Worm (Caenorhabditis elegans) whole organism, L2 larva: ENCODE data around the gene R10E11.9.
A peak's percentile ranks its signal among the peaks of the same experiment; 100 is the strongest.

Experiments used
- C34F6.9 ChIP-seq: fragments of 150-350 bp; optimal IDR thresholded peaks from 2 replicates; lab custom pipeline; 2014; ENCODE audit warnings: missing biosample characterization, missing genetic modification characterization
- F13H6.1 ChIP-seq: sonication (generic microtip); optimal IDR thresholded peaks from 2 replicates; lab custom pipeline; 2016; ENCODE audit warnings: missing genetic modification characterization, missing compliant biosample characterization
- R02D3.7 ChIP-seq: fragments of 150-350 bp; optimal IDR thresholded peaks from 2 replicates; lab custom pipeline; 2014; ENCODE audit warnings: missing biosample characterization, missing genetic modification characterization
- Y55F3AM.14 ChIP-seq: fragments of 200-800 bp; sonication (Bioruptor generic); optimal IDR thresholded peaks from 2 replicates; lab custom pipeline; 2018; ENCODE audit warnings: mild to moderate bottlenecking, missing genetic modification characterization, missing compliant biosample characterization
- ZK546.5 ChIP-seq: sonication (generic microtip); optimal IDR thresholded peaks from 2 replicates; lab custom pipeline; 2017; ENCODE audit warnings: missing biosample characterization, missing genetic modification characterization
- alr-1 ChIP-seq: fragments of 150-350 bp; optimal IDR thresholded peaks from 2 replicates; lab custom pipeline; 2014; ENCODE audit warnings: missing biosample characterization, missing genetic modification characterization
- ama-1 ChIP-seq: fragments of 150-350 bp; optimal IDR thresholded peaks from 2 replicates; lab custom pipeline; 2018; ENCODE audit warnings: inconsistent platforms
- blmp-1 ChIP-seq: sonication (generic microtip); optimal IDR thresholded peaks from 2 replicates; lab custom pipeline; 2017; ENCODE audit warnings: missing genetic modification characterization, mild to moderate bottlenecking, missing compliant biosample characterization, antibody characterized with exemption, moderate library complexity; ENCODE audit not compliant: insufficient read depth
- ceh-16 ChIP-seq: fragments of 150-350 bp; optimal IDR thresholded peaks from 2 replicates; lab custom pipeline; 2014; ENCODE audit warnings: missing biosample characterization, missing genetic modification characterization
- ceh-82 ChIP-seq: fragments of 150-350 bp; optimal IDR thresholded peaks from 2 replicates; lab custom pipeline; 2014; ENCODE audit warnings: missing biosample characterization, missing genetic modification characterization
- crh-2 ChIP-seq: sonication (generic microtip); optimal IDR thresholded peaks from 2 replicates; lab custom pipeline; 2017; ENCODE audit warnings: missing biosample characterization, missing genetic modification characterization
- dmd-4 ChIP-seq: sonication (generic microtip); optimal IDR thresholded peaks from 2 replicates; lab custom pipeline; 2017; ENCODE audit warnings: missing biosample characterization, missing genetic modification characterization
- egl-27 ChIP-seq: sonication (generic microtip); optimal IDR thresholded peaks from 3 replicates; lab custom pipeline; 2017; ENCODE audit warnings: missing biosample characterization, missing genetic modification reagents, missing genetic modification characterization
- elt-1 ChIP-seq: fragments of 150-350 bp; optimal IDR thresholded peaks from 2 replicates; lab custom pipeline; 2014; ENCODE audit warnings: missing biosample characterization, missing genetic modification characterization
- elt-3 ChIP-seq: sonication (generic microtip); optimal IDR thresholded peaks from 2 replicates; lab custom pipeline; 2017; ENCODE audit warnings: missing biosample characterization, missing genetic modification characterization
- fos-1 ChIP-seq: fragments of 150-350 bp; optimal IDR thresholded peaks from 2 replicates; lab custom pipeline; 2014; ENCODE audit warnings: missing biosample characterization, missing genetic modification characterization
- gmeb-1 ChIP-seq: fragments of 150-350 bp; optimal IDR thresholded peaks from 2 replicates; lab custom pipeline; 2014; ENCODE audit warnings: missing biosample characterization, missing genetic modification characterization
- lin-11 ChIP-seq: fragments of 150-350 bp; sonication (generic microtip); optimal IDR thresholded peaks from 2 replicates; lab custom pipeline; 2014; ENCODE audit warnings: missing biosample characterization, missing genetic modification characterization, inconsistent platforms, mixed read lengths
- lin-13 ChIP-seq: fragments of 150-350 bp; optimal IDR thresholded peaks from 2 replicates; lab custom pipeline; 2014; ENCODE audit warnings: missing biosample characterization, missing genetic modification reagents, missing genetic modification characterization
- lin-39 ChIP-seq: fragments of 150-350 bp; optimal IDR thresholded peaks from 2 replicates; lab custom pipeline; 2014; ENCODE audit warnings: missing biosample characterization, missing genetic modification reagents, missing genetic modification characterization
- lsy-2 ChIP-seq, 2 experiments: fragments of 150-350 bp in 1 of 2; sonication (generic microtip) in 1 of 2; optimal IDR thresholded peaks; 2 replicates each; lab custom pipeline; 2014 to 2017; ENCODE audit warnings: missing biosample characterization in 2 of 2, missing genetic modification characterization in 2 of 2
- mab-5 ChIP-seq: fragments of 150-350 bp; optimal IDR thresholded peaks from 2 replicates; lab custom pipeline; 2014; ENCODE audit warnings: missing biosample characterization, missing genetic modification characterization
- mbf-1 ChIP-seq: sonication (generic microtip); optimal IDR thresholded peaks from 2 replicates; lab custom pipeline; 2017; ENCODE audit warnings: missing biosample characterization, missing genetic modification characterization
- mdl-1 ChIP-seq, 2 experiments: fragments of 150-350 bp in 1 of 2; sonication (generic microtip) in 1 of 2; optimal IDR thresholded peaks; 2 replicates each; lab custom pipeline; 2017; ENCODE audit warnings: missing biosample characterization in 2 of 2, missing genetic modification characterization in 2 of 2
- nhr-10 ChIP-seq: sonication (generic microtip); optimal IDR thresholded peaks from 2 replicates; lab custom pipeline; 2017; ENCODE audit warnings: missing biosample characterization, missing genetic modification characterization
- nhr-11 ChIP-seq: fragments of 150-350 bp; optimal IDR thresholded peaks from 2 replicates; lab custom pipeline; 2014; ENCODE audit warnings: missing biosample characterization, missing genetic modification characterization
- nhr-12 ChIP-seq: fragments of 150-350 bp; optimal IDR thresholded peaks from 2 replicates; lab custom pipeline; 2014; ENCODE audit warnings: missing biosample characterization, missing genetic modification characterization
- nhr-129 ChIP-seq: fragments of 150-350 bp; optimal IDR thresholded peaks from 2 replicates; lab custom pipeline; 2014; ENCODE audit warnings: missing biosample characterization, missing genetic modification characterization
- nhr-21 ChIP-seq: fragments of 150-350 bp; optimal IDR thresholded peaks from 2 replicates; lab custom pipeline; 2014; ENCODE audit warnings: missing biosample characterization, missing genetic modification characterization
- nhr-23 ChIP-seq: fragments of 150-350 bp; optimal IDR thresholded peaks from 2 replicates; lab custom pipeline; 2014; ENCODE audit warnings: missing biosample characterization, missing genetic modification reagents, missing genetic modification characterization
- nhr-237 ChIP-seq: fragments of 150-350 bp; optimal IDR thresholded peaks from 2 replicates; lab custom pipeline; 2014; ENCODE audit warnings: missing biosample characterization, missing genetic modification characterization
- nhr-25 ChIP-seq: fragments of 150-350 bp; sonication (generic microtip); optimal IDR thresholded peaks from 3 replicates; lab custom pipeline; 2014; ENCODE audit warnings: missing biosample characterization, missing genetic modification characterization
- nhr-6 ChIP-seq: fragments of 150-350 bp; optimal IDR thresholded peaks from 2 replicates; lab custom pipeline; 2014; ENCODE audit warnings: missing biosample characterization, missing genetic modification characterization
- nhr-77 ChIP-seq: fragments of 150-350 bp; optimal IDR thresholded peaks from 2 replicates; lab custom pipeline; 2014; ENCODE audit warnings: missing biosample characterization, missing genetic modification characterization
- peb-1 ChIP-seq: fragments of 150-350 bp; optimal IDR thresholded peaks from 2 replicates; lab custom pipeline; 2014; ENCODE audit warnings: missing biosample characterization, missing genetic modification characterization
- skn-1 ChIP-seq: sonication (generic microtip); optimal IDR thresholded peaks from 2 replicates; lab custom pipeline; 2017; ENCODE audit warnings: missing biosample characterization, missing genetic modification characterization
- sma-3 ChIP-seq: sonication (generic microtip); optimal IDR thresholded peaks from 2 replicates; lab custom pipeline; 2016; ENCODE audit warnings: missing genetic modification reagents, missing genetic modification characterization, missing compliant biosample characterization
- sma-9 ChIP-seq, 2 experiments: fragments of 150-350 bp in 1 of 2; sonication (generic microtip) in 1 of 2; optimal IDR thresholded peaks; 2 replicates each; lab custom pipeline; 2014 to 2016; ENCODE audit warnings: missing genetic modification characterization in 2 of 2, mild to moderate bottlenecking in 1 of 2, missing biosample characterization in 1 of 2, missing compliant biosample characterization in 1 of 2, missing genetic modification reagents in 1 of 2, moderate library complexity in 1 of 2
- snpc-4 ChIP-seq: fragments of 150-350 bp; optimal IDR thresholded peaks from 2 replicates; lab custom pipeline; 2014; ENCODE audit warnings: missing biosample characterization, missing genetic modification characterization
- unc-39 ChIP-seq: fragments of 150-350 bp; optimal IDR thresholded peaks from 2 replicates; lab custom pipeline; 2014; ENCODE audit warnings: missing biosample characterization, missing genetic modification characterization
- unc-55 ChIP-seq: fragments of 150-350 bp; sonication (generic microtip); optimal IDR thresholded peaks from 3 replicates; lab custom pipeline; 2014; ENCODE audit warnings: missing biosample characterization, missing genetic modification reagents, missing genetic modification characterization
- unc-62 ChIP-seq: fragments of 150-350 bp; optimal IDR thresholded peaks from 2 replicates; lab custom pipeline; 2014; ENCODE audit warnings: missing biosample characterization, missing genetic modification reagents, missing genetic modification characterization
- zag-1 ChIP-seq: fragments of 150-350 bp; optimal IDR thresholded peaks from 2 replicates; lab custom pipeline; 2014; ENCODE audit warnings: missing biosample characterization, missing genetic modification characterization
- ztf-1 ChIP-seq: fragments of 200-800 bp; sonication (Bioruptor generic); conservative IDR thresholded peaks from 2 replicates; pipeline ENCODE4 v1.3.6; 2022; ENCODE audit warnings: missing genetic modification characterization, missing compliant biosample characterization
- ztf-11 ChIP-seq: sonication (generic microtip); optimal IDR thresholded peaks from 2 replicates; lab custom pipeline; 2017; ENCODE audit warnings: missing biosample characterization, missing genetic modification characterization
- ztf-4 ChIP-seq: fragments of 150-350 bp; optimal IDR thresholded peaks from 2 replicates; lab custom pipeline; 2014; ENCODE audit warnings: missing biosample characterization, missing genetic modification characterization

Gene R10E11.9

DNA sequence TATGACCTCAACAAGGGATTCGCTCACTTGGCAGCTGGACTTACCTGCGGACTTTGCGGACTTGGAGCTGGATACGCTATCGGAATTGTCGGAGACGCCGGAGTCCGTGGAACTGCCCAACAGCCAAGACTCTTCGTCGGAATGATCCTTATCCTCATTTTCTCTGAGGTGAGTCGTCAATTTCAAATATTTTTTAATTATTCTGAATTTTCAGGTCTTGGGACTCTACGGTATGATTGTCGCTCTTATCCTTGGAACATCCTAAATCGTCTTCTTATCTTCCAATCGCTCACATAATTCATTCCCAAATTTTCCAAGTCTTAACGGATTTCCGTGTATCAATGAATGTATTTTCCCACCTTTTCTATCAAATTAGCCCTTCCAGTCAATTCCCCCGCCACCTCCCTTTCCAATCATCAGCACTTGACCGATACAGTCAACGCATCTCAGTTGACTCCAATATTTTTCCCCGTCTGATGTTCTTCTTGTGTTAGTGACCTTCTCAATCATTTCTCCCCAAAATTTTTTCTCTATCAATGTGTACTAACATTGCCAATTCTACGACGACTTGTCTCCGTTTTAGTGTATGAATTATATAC lies 10.9 kb downstream of the R10E11.9 start, which contains the start of gene R10E11.6:
Gene R10E11.6 (plus strand): TSS at position 524 of the 599 bp plus-strand sequence.
- no peak for TF ChIP-seq alr-1
- no peak for TF ChIP-seq ceh-82 (tag; lab: Kevin White, UChicago)
- TF ChIP-seq zag-1 (tag; lab: Kevin White, UChicago), result no peak
- TF ChIP-seq C34F6.9, result no peak
- TF ChIP-seq crh-2 (tag; lab: Kevin White, UChicago), result no peak
- no peak for TF ChIP-seq lsy-2 (tag; optimal IDR thresholded peaks at IDR 0.05; lab: Kevin White, UChicago)

DNA sequence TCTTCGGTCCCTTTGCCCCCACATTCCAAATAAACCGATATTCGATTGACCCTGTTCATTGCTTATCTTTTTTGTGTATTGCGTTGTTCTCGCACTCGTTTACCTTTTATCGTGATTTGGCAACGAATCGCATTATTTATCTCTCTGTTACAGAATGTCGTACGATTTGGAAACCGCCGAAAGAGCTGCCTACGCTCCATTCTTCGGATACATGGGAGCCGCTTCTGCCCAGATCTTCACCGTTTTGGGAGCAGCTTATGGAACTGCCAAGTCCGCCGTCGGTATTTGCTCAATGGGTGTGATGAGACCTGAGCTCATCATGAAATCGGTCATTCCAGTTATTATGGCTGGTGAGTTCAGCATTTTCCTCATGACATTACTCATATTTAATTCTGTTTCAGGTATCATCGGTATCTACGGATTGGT lies 11.4 kb downstream of the R10E11.9 start, which contains the start of gene vha-2:
Gene vha-2 (plus strand): TSS at position 154 of the 426 bp plus-strand sequence.
- peak; percentile 15 for TF ChIP-seq sma-3 (GFP tag; lab: Kevin White, UChicago)
- TF ChIP-seq unc-39, result no peak
- peak; percentile 1 for TF ChIP-seq nhr-129
- TF ChIP-seq nhr-25 (tag; lab: Kevin White, UChicago), result no peak
- no peak for TF ChIP-seq nhr-237 (tag; lab: Kevin White, UChicago)
- TF ChIP-seq lin-11 (tag; lab: Kevin White, UChicago), result peak; percentile 22
- TF ChIP-seq peb-1, result no peak
- peak; percentile 29 for TF ChIP-seq fos-1 (tag; lab: Kevin White, UChicago)
- no peak for TF ChIP-seq egl-27
- TF ChIP-seq Y55F3AM.14, result no peak
- TF ChIP-seq nhr-23 (tag; lab: Kevin White, UChicago), result no peak

DNA sequence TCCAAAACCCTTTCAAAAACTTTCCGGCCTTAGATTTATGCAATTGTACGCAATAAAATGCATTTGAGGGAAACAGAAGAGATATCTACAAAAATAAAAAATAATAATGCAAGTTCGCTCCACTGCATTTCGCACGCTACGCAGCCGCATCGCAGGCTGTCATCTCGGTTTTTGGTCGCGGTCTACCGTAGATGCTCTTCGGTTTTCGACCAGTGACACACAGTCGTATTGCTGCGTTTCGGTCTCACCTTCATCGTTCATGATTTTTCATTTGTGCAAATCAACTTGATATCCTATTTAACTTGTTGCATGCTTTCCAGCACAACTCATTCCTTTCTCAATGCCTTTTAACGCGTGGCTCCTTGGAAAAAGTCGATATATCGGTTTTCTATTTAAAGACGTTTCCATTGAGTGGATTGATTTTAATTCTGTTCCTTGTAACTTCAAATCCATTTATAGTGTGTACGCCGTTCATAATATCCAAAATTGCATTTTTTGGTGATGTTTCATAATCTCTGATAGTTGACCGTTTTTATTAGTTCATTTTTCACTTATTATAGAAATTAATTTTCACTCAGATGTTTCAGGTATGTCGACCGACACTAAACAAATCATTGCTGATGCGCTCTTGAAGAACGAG lies 12.7 kb downstream of the R10E11.9 start, which contains the start of gene vha-1:
Gene vha-1 (plus strand): TSS at position 590 of the 640 bp plus-strand sequence.
- TF ChIP-seq unc-55 (GFP tag; lab: Kevin White, UChicago), result peak; percentile 97
- peak; percentile 46 for TF ChIP-seq egl-27
- peak; percentile 53 for TF ChIP-seq snpc-4 (tag; lab: Kevin White, UChicago)
- no peak for TF ChIP-seq mbf-1 (tag; lab: Kevin White, UChicago)
- no peak for TF ChIP-seq nhr-12 (tag; lab: Kevin White, UChicago)
- TF ChIP-seq elt-1 (tag; lab: Kevin White, UChicago), result no peak
- no peak for TF ChIP-seq Y55F3AM.14
- TF ChIP-seq lin-11 (tag; lab: Kevin White, UChicago), result peak; percentile 67
- TF ChIP-seq zag-1 (tag; lab: Kevin White, UChicago), result peak; percentile 69
- TF ChIP-seq ztf-1 (GFP tag; lab: Robert Waterston, UW), result no peak
- peak; percentile 83 for TF ChIP-seq sma-3 (GFP tag; lab: Kevin White, UChicago)
- peak; percentile 40 for TF ChIP-seq sma-9 (GFP tag; optimal IDR thresholded peaks at IDR 0.05; lab: Kevin White, UChicago)
- TF ChIP-seq sma-9 (tag; optimal IDR thresholded peaks at IDR 0.05; lab: Kevin White, UChicago), result no peak
- peak; percentile 43 for TF ChIP-seq mab-5 (tag; lab: Kevin White, UChicago)
- peak; percentile 65 for TF ChIP-seq ztf-4 (tag; lab: Kevin White, UChicago)
- no peak for TF ChIP-seq unc-62 (GFP tag; lab: Kevin White, UChicago)
- TF ChIP-seq nhr-10 (tag; lab: Kevin White, UChicago), result no peak
- TF ChIP-seq lsy-2 (tag; optimal IDR thresholded peaks at IDR 0.05; lab: Kevin White, UChicago), result peak; percentile 78 to 94
- TF ChIP-seq nhr-129, result peak; percentile 88
- TF ChIP-seq nhr-77 (tag; lab: Kevin White, UChicago), result no peak
- no peak for TF ChIP-seq skn-1 (tag; lab: Kevin White, UChicago)
- TF ChIP-seq nhr-23 (tag; lab: Kevin White, UChicago), result no peak
- no peak for TF ChIP-seq peb-1
- peak; percentile 79 for TF ChIP-seq gmeb-1 (tag; lab: Kevin White, UChicago)
- peak; percentile 98 for TF ChIP-seq C34F6.9
- peak; percentile 39 for TF ChIP-seq nhr-6
- TF ChIP-seq nhr-21 (tag; lab: Kevin White, UChicago), result peak; percentile 81
- TF ChIP-seq unc-39, result no peak
- peak; percentile 55 for TF ChIP-seq ceh-82 (tag; lab: Kevin White, UChicago)
- peak; percentile 95 for TF ChIP-seq crh-2 (tag; lab: Kevin White, UChicago)
- peak in 1 of 2 experiments; percentile 41 for TF ChIP-seq mdl-1 (tag; optimal IDR thresholded peaks at IDR 0.05; lab: Kevin White, UChicago)
- TF ChIP-seq nhr-11 (tag; lab: Kevin White, UChicago), result no peak
- TF ChIP-seq lin-39 (tag; lab: Kevin White, UChicago), result no peak
- no peak for TF ChIP-seq dmd-4
- no peak for TF ChIP-seq ztf-11 (tag; lab: Kevin White, UChicago)
- peak; percentile 78 for TF ChIP-seq ama-1 (lab: Kevin White, UChicago)
- TF ChIP-seq nhr-25 (tag; lab: Kevin White, UChicago), result peak; percentile 75
- TF ChIP-seq alr-1, result no peak
- TF ChIP-seq lin-13, result peak; percentile 85
- TF ChIP-seq F13H6.1 (tag; lab: Kevin White, UChicago), result peak; percentile 74
- TF ChIP-seq R02D3.7 (tag; lab: Kevin White, UChicago), result peak; percentile 11
- peak; percentile 42 for TF ChIP-seq ZK546.5 (tag; lab: Kevin White, UChicago)
- TF ChIP-seq ceh-16, result no peak
- TF ChIP-seq blmp-1 (tag; lab: Kevin White, UChicago), result peak; percentile 56
- TF ChIP-seq elt-3 (tag; lab: Kevin White, UChicago), result no peak
- TF ChIP-seq fos-1 (tag; lab: Kevin White, UChicago), result peak; percentile 99
